Worm (Caenorhabditis elegans) whole organism, L1 larva: ENCODE data around the gene nep-12.
A peak's percentile ranks its signal among the peaks of the same experiment; 100 is the strongest.

Experiments
- C04F5.9 ChIP-seq: sonication (generic microtip); optimal IDR thresholded peaks from 2 replicates; lab custom pipeline; 2016; ENCODE audit warnings: missing genetic modification characterization, missing compliant biosample characterization
- F16B12.6 ChIP-seq: fragments of 150-350 bp; optimal IDR thresholded peaks from 2 replicates; lab custom pipeline; 2014; ENCODE audit warnings: missing biosample characterization, missing genetic modification characterization
- ama-1 ChIP-seq: fragments of 150-350 bp; optimal IDR thresholded peaks from 2 replicates; lab custom pipeline; 2014
- blmp-1 ChIP-seq: fragments of 150-350 bp; optimal IDR thresholded peaks from 2 replicates; lab custom pipeline; 2014; ENCODE audit warnings: missing biosample characterization, missing genetic modification characterization
- ceh-82 ChIP-seq, 3 experiments: fragments of 150-350 bp in 1 of 3; sonication (generic microtip) in 2 of 3; optimal IDR thresholded peaks; 2 replicates each; lab custom pipeline; 2014 to 2017; ENCODE audit warnings: missing biosample characterization in 3 of 3, missing genetic modification characterization in 3 of 3
- ces-1 ChIP-seq: fragments of 150-350 bp; optimal IDR thresholded peaks from 2 replicates; lab custom pipeline; 2014; ENCODE audit warnings: missing biosample characterization, missing genetic modification reagents, missing genetic modification characterization
- dpl-1 ChIP-seq, 3 experiments: fragments of 150-350 bp in 2 of 3; sonication (generic microtip) in 1 of 3; optimal IDR thresholded peaks; 2 replicates each; lab custom pipeline; 2014 to 2017; ENCODE audit warnings: missing biosample characterization in 3 of 3, missing genetic modification characterization in 3 of 3, missing genetic modification reagents in 3 of 3
- efl-1 ChIP-seq, 4 experiments: fragments of 150-350 bp; optimal IDR thresholded peaks in 3 of 4; peaks in 1 of 4; 1 replicate in 1 of 4; 2 replicates in 3 of 4; lab custom pipeline; 2014; ENCODE audit warnings: missing biosample characterization in 2 of 4, missing genetic modification characterization in 2 of 4, missing genetic modification reagents in 2 of 4
- elt-3 ChIP-seq, 6 experiments: fragments of 150-350 bp in 1 of 6; sonication (generic microtip); optimal IDR thresholded peaks; 2 replicates each; lab custom pipeline; 2017 to 2018; ENCODE audit warnings: missing biosample characterization in 6 of 6, missing genetic modification characterization in 6 of 6, inconsistent platforms in 1 of 6
- ets-5 ChIP-seq: fragments of 200-800 bp; sonication (Bioruptor generic); IDR thresholded peaks from 2 replicates; pipeline ENCODE4 v1.3.6; 2022; ENCODE audit warnings: missing genetic modification characterization, missing compliant biosample characterization
- fkh-8 ChIP-seq: sonication (generic microtip); optimal IDR thresholded peaks from 2 replicates; lab custom pipeline; 2016; ENCODE audit warnings: mild to moderate bottlenecking, missing genetic modification characterization, missing compliant biosample characterization
- fos-1 ChIP-seq: fragments of 150-350 bp; optimal IDR thresholded peaks from 2 replicates; lab custom pipeline; 2014; ENCODE audit warnings: missing biosample characterization, missing genetic modification characterization
- hlh-17 ChIP-seq: fragments of 200-800 bp; sonication (Bioruptor generic); optimal IDR thresholded peaks from 2 replicates; lab custom pipeline; 2018; ENCODE audit warnings: missing genetic modification characterization, mild to moderate bottlenecking, missing compliant biosample characterization, moderate library complexity, borderline replicate concordance
- hlh-4 ChIP-seq: sonication (generic microtip); optimal IDR thresholded peaks from 2 replicates; lab custom pipeline; 2016; ENCODE audit warnings: mild to moderate bottlenecking, missing genetic modification characterization, missing compliant biosample characterization
- hpl-2 ChIP-seq: fragments of 150-350 bp; optimal IDR thresholded peaks from 2 replicates; lab custom pipeline; 2014; ENCODE audit warnings: missing biosample characterization, missing genetic modification reagents, missing genetic modification characterization
- isw-1 ChIP-seq: fragments of 200-800 bp; sonication (Bioruptor generic); IDR thresholded peaks from 2 replicates; pipeline ENCODE4 v1.3.6; 2022; ENCODE audit warnings: missing genetic modification characterization, missing compliant biosample characterization
- lin-13 ChIP-seq: fragments of 150-350 bp; optimal IDR thresholded peaks from 2 replicates; lab custom pipeline; 2014; ENCODE audit warnings: missing biosample characterization, missing genetic modification reagents, missing genetic modification characterization
- lin-14 ChIP-seq: fragments of 200-800 bp; sonication (Bioruptor generic); optimal IDR thresholded peaks from 2 replicates; lab custom pipeline; 2018; ENCODE audit warnings: mild to moderate bottlenecking, missing genetic modification characterization, moderate library complexity, missing compliant biosample characterization
- lin-35 ChIP-seq, 2 experiments: fragments of 150-350 bp; optimal IDR thresholded peaks; 2 replicates each; lab custom pipeline; 2014; ENCODE audit warnings: missing biosample characterization in 2 of 2, missing genetic modification characterization in 2 of 2, missing genetic modification reagents in 2 of 2
- lir-3 ChIP-seq: sonication (generic microtip); optimal IDR thresholded peaks from 2 replicates; lab custom pipeline; 2016; ENCODE audit warnings: mild to moderate bottlenecking, missing genetic modification characterization, moderate library complexity, missing compliant biosample characterization; ENCODE audit not compliant: poor library complexity
- mab-9 ChIP-seq: fragments of 200-800 bp; sonication (Bioruptor generic); IDR thresholded peaks from 2 replicates; pipeline ENCODE4 v1.3.6; 2022; ENCODE audit warnings: missing genetic modification reagents, missing genetic modification characterization, missing compliant biosample characterization
- mep-1 ChIP-seq: fragments of 150-350 bp; optimal IDR thresholded peaks from 2 replicates; lab custom pipeline; 2014; ENCODE audit warnings: missing biosample characterization, missing genetic modification characterization
- nhr-19 ChIP-seq: fragments of 200-800 bp; sonication (Bioruptor generic); conservative IDR thresholded peaks from 2 replicates; pipeline ENCODE4 v1.3.6; 2022; ENCODE audit warnings: missing genetic modification characterization, missing compliant biosample characterization
- nhr-20 ChIP-seq: sonication (generic microtip); optimal IDR thresholded peaks from 2 replicates; lab custom pipeline; 2016; ENCODE audit warnings: mild to moderate bottlenecking, missing genetic modification characterization, missing compliant biosample characterization
- nhr-237 ChIP-seq: fragments of 150-350 bp; optimal IDR thresholded peaks from 2 replicates; lab custom pipeline; 2014; ENCODE audit warnings: missing biosample characterization, missing genetic modification characterization
- nhr-28 ChIP-seq: fragments of 150-350 bp; optimal IDR thresholded peaks from 2 replicates; lab custom pipeline; 2014; ENCODE audit warnings: missing biosample characterization, missing genetic modification characterization
- nhr-76 ChIP-seq: sonication (generic microtip); optimal IDR thresholded peaks from 2 replicates; lab custom pipeline; 2017; ENCODE audit warnings: missing biosample characterization, missing genetic modification characterization
- nhr-77 ChIP-seq: fragments of 150-350 bp; optimal IDR thresholded peaks from 2 replicates; lab custom pipeline; 2014; ENCODE audit warnings: missing biosample characterization, missing genetic modification characterization
- nhr-84 ChIP-seq: sonication (generic microtip); optimal IDR thresholded peaks from 2 replicates; lab custom pipeline; 2017; ENCODE audit warnings: missing biosample characterization, missing genetic modification characterization
- nhr-85 ChIP-seq: sonication (generic microtip); peaks from one replicate; lab custom pipeline; 2016; ENCODE audit warnings: missing genetic modification characterization, inconsistent platforms, missing compliant biosample characterization
- pag-3 ChIP-seq: sonication (generic microtip); optimal IDR thresholded peaks from 2 replicates; lab custom pipeline; 2017; ENCODE audit warnings: missing genetic modification characterization, mild to moderate bottlenecking, missing compliant biosample characterization, antibody characterized with exemption, borderline replicate concordance; ENCODE audit not compliant: insufficient read depth
- pqm-1 ChIP-seq: sonication (generic microtip); optimal IDR thresholded peaks from 3 replicates; lab custom pipeline; 2017; ENCODE audit warnings: missing biosample characterization, missing genetic modification characterization
- rnt-1 ChIP-seq: sonication (generic microtip); optimal IDR thresholded peaks from 2 replicates; lab custom pipeline; 2016; ENCODE audit warnings: mild to moderate bottlenecking, missing genetic modification characterization, moderate library complexity, missing compliant biosample characterization
- skn-1 ChIP-seq: fragments of 150-350 bp; optimal IDR thresholded peaks from 2 replicates; lab custom pipeline; 2014; ENCODE audit warnings: missing biosample characterization, missing genetic modification characterization
- snpc-4 ChIP-seq: fragments of 150-350 bp; optimal IDR thresholded peaks from 2 replicates; lab custom pipeline; 2014; ENCODE audit warnings: missing biosample characterization, missing genetic modification characterization
- sox-4 ChIP-seq: sonication (generic microtip); optimal IDR thresholded peaks from 2 replicates; lab custom pipeline; 2016; ENCODE audit warnings: missing genetic modification characterization, missing compliant biosample characterization
- sptf-1 ChIP-seq: fragments of 150-350 bp; optimal IDR thresholded peaks from 2 replicates; lab custom pipeline; 2014; ENCODE audit warnings: missing biosample characterization, missing genetic modification characterization
- sup-37 ChIP-seq: fragments of 200-800 bp; sonication (Bioruptor generic); optimal IDR thresholded peaks from 2 replicates; lab custom pipeline; 2018; ENCODE audit warnings: mild to moderate bottlenecking, missing genetic modification characterization, missing compliant biosample characterization
- tbx-2 ChIP-seq: sonication (generic microtip); optimal IDR thresholded peaks from 2 replicates; lab custom pipeline; 2016; ENCODE audit warnings: missing genetic modification characterization, missing compliant biosample characterization
- tlp-1 ChIP-seq: fragments of 150-350 bp; optimal IDR thresholded peaks from 2 replicates; lab custom pipeline; 2014; ENCODE audit warnings: missing biosample characterization, missing genetic modification characterization
- unc-62 ChIP-seq: fragments of 150-350 bp; optimal IDR thresholded peaks from 2 replicates; lab custom pipeline; 2014; ENCODE audit warnings: missing biosample characterization, missing genetic modification reagents, missing genetic modification characterization
- vab-15 ChIP-seq: sonication (generic microtip); optimal IDR thresholded peaks from 2 replicates; lab custom pipeline; 2017; ENCODE audit warnings: missing genotype, mild to moderate bottlenecking, missing genetic modification characterization, missing compliant biosample characterization
- ztf-11 ChIP-seq, 2 experiments: sonication (generic microtip); optimal IDR thresholded peaks; 2 replicates each; lab custom pipeline; 2016 to 2017; ENCODE audit warnings: missing genetic modification characterization in 2 of 2, missing biosample characterization in 1 of 2, missing compliant biosample characterization in 1 of 2

The nep-12 gene

ce11 chrII:4769096-4769495 lies 15.2 kb downstream of the nep-12 start (continued):
- TF ChIP-seq isw-1 (GFP tag; lab: Robert Waterston, UW) (no peak), snpc-4 (no peak), efl-1 (optimal IDR thresholded peaks at IDR 0.05; lab: Kevin White, UChicago) (no peak), efl-1 (GFP tag; optimal IDR thresholded peaks at IDR 0.05 in 1 of 2; lab: Kevin White, UChicago) (peak in 1 of 2 experiments; percentile 73), lir-3 (no peak), ets-5 (GFP tag; lab: Robert Waterston, UW) (no peak), nhr-28 (tag; lab: Kevin White, UChicago) (no peak), hlh-4 (tag; lab: Kevin White, UChicago) (no peak), pag-3 (tag; lab: Kevin White, UChicago) (no peak), nhr-77 (tag; lab: Kevin White, UChicago) (no peak), unc-62 (GFP tag; lab: Kevin White, UChicago) (no peak), lin-35 (GFP tag; optimal IDR thresholded peaks at IDR 0.05; lab: Kevin White, UChicago) (peak in 1 of 2 experiments; percentile 42), pqm-1 (tag; lab: Kevin White, UChicago) (no peak), elt-3 (tag; optimal IDR thresholded peaks at IDR 0.05; lab: Kevin White, UChicago) (peak in 1 of 6 experiments; percentile 84), vab-15 (no peak), dpl-1 (GFP tag; optimal IDR thresholded peaks at IDR 0.05; lab: Kevin White, UChicago) (no peak), tbx-2 (no peak), sptf-1 (no peak)

- no peak for TF ChIP-seq hlh-4 (tag; lab: Kevin White, UChicago)
- no peak for TF ChIP-seq lin-13 (GFP tag; lab: Kevin White, UChicago)
- TF ChIP-seq nhr-76 (tag; lab: Kevin White, UChicago), result no peak
- TF ChIP-seq sox-4 (tag; lab: Kevin White, UChicago), result no peak
- no peak for TF ChIP-seq nhr-237 (tag; lab: Kevin White, UChicago)
- no peak for TF ChIP-seq mab-9 (GFP tag; lab: Robert Waterston, UW)
- TF ChIP-seq fos-1 (tag; lab: Kevin White, UChicago), result no peak
- no peak for TF ChIP-seq ces-1 (GFP tag; lab: Kevin White, UChicago)
- TF ChIP-seq rnt-1 (tag; lab: Kevin White, UChicago), result no peak
- TF ChIP-seq F16B12.6, result no peak
- no peak for TF ChIP-seq vab-15
- peak; percentile 78 for TF ChIP-seq nhr-85 (tag; lab: Kevin White, UChicago)
- no peak for TF ChIP-seq hpl-2 (GFP tag; lab: Kevin White, UChicago)
- TF ChIP-seq lin-14, result peak; percentile 80
- no peak for TF ChIP-seq tlp-1 (tag; lab: Kevin White, UChicago)
- no peak for TF ChIP-seq ama-1
- no peak for TF ChIP-seq C04F5.9 (tag; lab: Kevin White, UChicago)
- TF ChIP-seq mep-1 (tag; lab: Kevin White, UChicago), result peak; percentile 3
- no peak for TF ChIP-seq nhr-84 (tag; lab: Kevin White, UChicago)
- TF ChIP-seq blmp-1 (tag; lab: Kevin White, UChicago), result peak; percentile 48
- peak; percentile 7 for TF ChIP-seq nhr-20
- TF ChIP-seq skn-1 (tag; lab: Kevin White, UChicago), result no peak
- no peak for TF ChIP-seq fkh-8 (tag; lab: Kevin White, UChicago)
- no peak for TF ChIP-seq elt-3 (tag; optimal IDR thresholded peaks at IDR 0.05; lab: Kevin White, UChicago)
Measured at ce11 chrII:4767612-4768011, 16.7 kb downstream of the nep-12 start.

ce11 chrII:4766284-4766683 lies 18.1 kb downstream of the nep-12 start, which contains the start of gene ttm-2:
TSS of gene ttm-2 (minus strand) at chrII:4766384.
- TF ChIP-seq ztf-11 (tag; optimal IDR thresholded peaks at IDR 0.05; lab: Kevin White, UChicago) (no peak), sox-4 (tag; lab: Kevin White, UChicago) (no peak), pag-3 (tag; lab: Kevin White, UChicago) (no peak), ces-1 (GFP tag; lab: Kevin White, UChicago) (no peak), hlh-17 (GFP tag; lab: Kevin White, UChicago) (no peak), nhr-77 (tag; lab: Kevin White, UChicago) (no peak), nhr-19 (GFP tag; lab: Robert Waterston, UW) (no peak), sup-37 (no peak), ceh-82 (tag; optimal IDR thresholded peaks at IDR 0.05; lab: Kevin White, UChicago) (no peak), rnt-1 (tag; lab: Kevin White, UChicago) (no peak), lir-3 (no peak)
